Worm (Caenorhabditis elegans) whole organism, late embryonic: ENCODE data around the gene T26C11.8.

Source experiments
- C08G9.2 ChIP-seq: sonication (generic microtip); optimal IDR thresholded peaks from 2 replicates; lab custom pipeline; 2016; ENCODE audit warnings: mild to moderate bottlenecking, missing genetic modification characterization, moderate library complexity, missing compliant biosample characterization
- K09A11.1 ChIP-seq: sonication (generic microtip); optimal IDR thresholded peaks from 2 replicates; lab custom pipeline; 2017; ENCODE audit warnings: antibody characterized with exemption, mild to moderate bottlenecking, missing genetic modification characterization, missing compliant biosample characterization; ENCODE audit not compliant: insufficient read depth
- Y22D7AL.16 ChIP-seq: sonication (generic microtip); optimal IDR thresholded peaks from 2 replicates; lab custom pipeline; 2016; ENCODE audit warnings: missing genetic modification characterization, missing compliant biosample characterization
- ama-1 ChIP-seq: fragments of 150-350 bp; optimal IDR thresholded peaks from 2 replicates; lab custom pipeline; 2014
- ceh-14 ChIP-seq: sonication (generic microtip); optimal IDR thresholded peaks from 2 replicates; lab custom pipeline; 2016; ENCODE audit warnings: missing genotype, missing genetic modification characterization, missing compliant biosample characterization
- ceh-19 ChIP-seq: fragments of 200-800 bp; sonication (Bioruptor generic); optimal IDR thresholded peaks from 2 replicates; lab custom pipeline; 2018; ENCODE audit warnings: mild to moderate bottlenecking, missing genetic modification characterization, missing compliant biosample characterization
- ceh-2 ChIP-seq: sonication (generic microtip); optimal IDR thresholded peaks from 2 replicates; lab custom pipeline; 2016; ENCODE audit warnings: missing genotype, missing genetic modification characterization, missing compliant biosample characterization
- ceh-22 ChIP-seq: sonication (generic microtip); optimal IDR thresholded peaks from 2 replicates; lab custom pipeline; 2017; ENCODE audit warnings: missing biosample characterization, missing genetic modification characterization
- ceh-24 ChIP-seq: sonication (generic microtip); optimal IDR thresholded peaks from 2 replicates; lab custom pipeline; 2016; ENCODE audit warnings: mild to moderate bottlenecking, missing genetic modification characterization, missing compliant biosample characterization
- ceh-30 ChIP-seq: fragments of 150-350 bp; optimal IDR thresholded peaks from 2 replicates; lab custom pipeline; 2014; ENCODE audit warnings: missing biosample characterization, missing genetic modification characterization
- ceh-31 ChIP-seq: sonication (generic microtip); optimal IDR thresholded peaks from 2 replicates; lab custom pipeline; 2016; ENCODE audit warnings: missing genetic modification characterization, missing compliant biosample characterization
- ceh-45 ChIP-seq: fragments of 200-800 bp; sonication (Bioruptor generic); IDR thresholded peaks from 2 replicates; pipeline ENCODE4 v1.3.6; 2022; ENCODE audit warnings: missing genetic modification reagents, missing genetic modification characterization, missing compliant biosample characterization
- ceh-48 ChIP-seq: sonication (generic microtip); optimal IDR thresholded peaks from 2 replicates; lab custom pipeline; 2016; ENCODE audit warnings: missing genetic modification characterization, inconsistent platforms, missing compliant biosample characterization
- ceh-6 ChIP-seq: fragments of 200-800 bp; sonication (Bioruptor generic); optimal IDR thresholded peaks from 2 replicates; lab custom pipeline; 2018; ENCODE audit warnings: mild to moderate bottlenecking, missing genetic modification characterization, missing compliant biosample characterization
- ceh-9 ChIP-seq: sonication (generic microtip); optimal IDR thresholded peaks from 2 replicates; lab custom pipeline; 2016; ENCODE audit warnings: mild to moderate bottlenecking, missing genetic modification characterization, inconsistent platforms, missing compliant biosample characterization
- che-1 ChIP-seq: sonication (generic microtip); optimal IDR thresholded peaks from 2 replicates; lab custom pipeline; 2016; ENCODE audit warnings: mild to moderate bottlenecking, missing genetic modification characterization, missing compliant biosample characterization
- elt-2 ChIP-seq: sonication (generic microtip); optimal IDR thresholded peaks from 2 replicates; lab custom pipeline; 2016; ENCODE audit warnings: missing genetic modification reagents, missing genetic modification characterization, missing compliant biosample characterization
- elt-4 ChIP-seq: sonication (generic microtip); optimal IDR thresholded peaks from 2 replicates; lab custom pipeline; 2016; ENCODE audit warnings: missing genetic modification characterization, missing compliant biosample characterization
- ets-4 ChIP-seq: sonication (generic microtip); optimal IDR thresholded peaks from 2 replicates; lab custom pipeline; 2016; ENCODE audit warnings: missing genetic modification characterization, missing compliant biosample characterization
- eyg-1 ChIP-seq: sonication (generic microtip); optimal IDR thresholded peaks from 2 replicates; lab custom pipeline; 2016; ENCODE audit warnings: missing genotype, missing genetic modification characterization, missing compliant biosample characterization
- fkh-10 ChIP-seq: fragments of 150-350 bp; optimal IDR thresholded peaks from 2 replicates; lab custom pipeline; 2014; ENCODE audit warnings: missing biosample characterization, missing genetic modification reagents, missing genetic modification characterization
- fkh-6 ChIP-seq: sonication (generic microtip); optimal IDR thresholded peaks from 2 replicates; lab custom pipeline; 2016; ENCODE audit warnings: missing genetic modification characterization, missing compliant biosample characterization
- hlh-13 ChIP-seq: fragments of 200-800 bp; sonication (Bioruptor generic); optimal IDR thresholded peaks from 2 replicates; lab custom pipeline; 2018; ENCODE audit warnings: mild to moderate bottlenecking, missing genetic modification characterization, missing compliant biosample characterization
- hlh-6 ChIP-seq: sonication (generic microtip); optimal IDR thresholded peaks from 2 replicates; lab custom pipeline; 2016; ENCODE audit warnings: missing genotype, missing genetic modification characterization, missing compliant biosample characterization
- lim-6 ChIP-seq: sonication (generic microtip); optimal IDR thresholded peaks from 2 replicates; lab custom pipeline; 2016; ENCODE audit warnings: missing genetic modification characterization, missing compliant biosample characterization
- madf-2 ChIP-seq: sonication (generic microtip); optimal IDR thresholded peaks from 2 replicates; lab custom pipeline; 2017; ENCODE audit warnings: missing genetic modification characterization, missing compliant biosample characterization
- mec-3 ChIP-seq: sonication (generic microtip); optimal IDR thresholded peaks from 2 replicates; lab custom pipeline; 2016; ENCODE audit warnings: borderline replicate concordance, missing genetic modification characterization, missing compliant biosample characterization
- nfya-1 ChIP-seq: sonication (generic microtip); optimal IDR thresholded peaks from 2 replicates; lab custom pipeline; 2017; ENCODE audit warnings: missing genetic modification characterization, mild to moderate bottlenecking, missing compliant biosample characterization, antibody characterized with exemption, moderate library complexity
- nhr-11 ChIP-seq: fragments of 150-350 bp; optimal IDR thresholded peaks from 2 replicates; lab custom pipeline; 2014; ENCODE audit warnings: missing biosample characterization, missing genetic modification characterization
- npax-4 ChIP-seq: sonication (generic microtip); optimal IDR thresholded peaks from 2 replicates; lab custom pipeline; 2016; ENCODE audit warnings: missing genetic modification characterization, missing compliant biosample characterization
- odd-2 ChIP-seq: sonication (generic microtip); optimal IDR thresholded peaks from 2 replicates; lab custom pipeline; 2017; ENCODE audit warnings: antibody characterized with exemption, mild to moderate bottlenecking, missing genetic modification characterization, missing compliant biosample characterization
- pat-9 ChIP-seq: fragments of 200-800 bp; sonication (Bioruptor generic); optimal IDR thresholded peaks from 2 replicates; lab custom pipeline; 2018; ENCODE audit warnings: mild to moderate bottlenecking, missing genetic modification characterization, moderate library complexity, missing compliant biosample characterization
- pqm-1 ChIP-seq: sonication (generic microtip); optimal IDR thresholded peaks from 2 replicates; lab custom pipeline; 2016; ENCODE audit warnings: missing genetic modification characterization, missing compliant biosample characterization
- ref-2 ChIP-seq: sonication (generic microtip); optimal IDR thresholded peaks from 2 replicates; lab custom pipeline; 2016; ENCODE audit warnings: missing genetic modification characterization, missing compliant biosample characterization
- rnt-1 ChIP-seq: sonication (generic microtip); optimal IDR thresholded peaks from 2 replicates; lab custom pipeline; 2016; ENCODE audit warnings: missing genetic modification characterization, missing compliant biosample characterization
- sdc-2 ChIP-seq: sonication (generic microtip); optimal IDR thresholded peaks from 2 replicates; lab custom pipeline; 2016; ENCODE audit warnings: missing genotype, missing genetic modification characterization, missing compliant biosample characterization
- sox-2 ChIP-seq: fragments of 200-800 bp; sonication (Bioruptor generic); IDR thresholded peaks from 2 replicates; pipeline ENCODE4 v1.3.6; 2022; ENCODE audit warnings: missing genetic modification reagents, missing genetic modification characterization, missing compliant biosample characterization
- sox-4 ChIP-seq: sonication (generic microtip); optimal IDR thresholded peaks from 2 replicates; lab custom pipeline; 2017; ENCODE audit warnings: mild to moderate bottlenecking, missing genetic modification characterization, inconsistent platforms, missing compliant biosample characterization
- syd-9 ChIP-seq: sonication (generic microtip); optimal IDR thresholded peaks from 2 replicates; lab custom pipeline; 2016; ENCODE audit warnings: mild to moderate bottlenecking, missing genetic modification characterization, moderate library complexity, missing compliant biosample characterization
- tbx-2 ChIP-seq: sonication (generic microtip); optimal IDR thresholded peaks from 2 replicates; lab custom pipeline; 2016; ENCODE audit warnings: missing genetic modification characterization, missing compliant biosample characterization
- tbx-7 ChIP-seq: sonication (generic microtip); optimal IDR thresholded peaks from 2 replicates; lab custom pipeline; 2016; ENCODE audit warnings: missing genotype, missing genetic modification characterization, missing compliant biosample characterization
- unc-3 ChIP-seq, 2 experiments: fragments of 200-800 bp in 1 of 2; sonication (Bioruptor generic) in 1 of 2; sonication (generic microtip) in 1 of 2; conservative IDR thresholded peaks in 1 of 2; optimal IDR thresholded peaks in 1 of 2; 2 replicates each; pipeline versions ENCODE4 v1.3.6 to Lab custom; 2016 to 2022; ENCODE audit warnings: missing compliant biosample characterization in 2 of 2, missing genetic modification characterization in 2 of 2, missing genetic modification reagents in 1 of 2
- unc-55 ChIP-seq: sonication (generic microtip); optimal IDR thresholded peaks from 2 replicates; lab custom pipeline; 2017; ENCODE audit warnings: missing biosample characterization, missing genetic modification reagents, missing genetic modification characterization
- zip-5 ChIP-seq: sonication (generic microtip); optimal IDR thresholded peaks from 2 replicates; lab custom pipeline; 2016; ENCODE audit warnings: missing genetic modification characterization, missing compliant biosample characterization
- ztf-16 ChIP-seq: sonication (generic microtip); optimal IDR thresholded peaks from 2 replicates; lab custom pipeline; 2017; ENCODE audit warnings: missing genetic modification characterization, missing compliant biosample characterization

T26C11.8 gene

DNA sequence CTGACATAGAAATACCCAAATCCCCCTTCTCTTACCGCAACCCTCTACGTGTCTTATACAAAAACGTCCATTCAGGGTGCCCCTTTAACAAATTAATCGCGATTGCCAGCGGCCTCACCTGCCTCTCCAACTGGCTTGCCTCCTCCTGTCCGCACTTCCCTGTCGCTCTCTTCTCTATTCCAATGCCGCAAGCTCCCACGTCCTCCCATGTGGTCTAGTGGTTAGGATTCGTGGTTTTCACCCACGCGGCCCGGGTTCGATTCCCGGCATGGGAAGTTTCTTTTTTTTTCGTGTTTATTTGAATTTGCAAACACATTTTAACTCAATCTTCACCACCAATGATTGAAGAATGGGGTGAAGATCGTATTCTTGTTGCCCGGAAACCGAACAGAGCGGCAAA is 1.9 kb upstream of the T26C11.8 start (continued):
- TF ChIP-seq ceh-48 (peak; percentile 49), ceh-6 (GFP tag; lab: Kevin White, UChicago) (peak; percentile 74), tbx-2 (tag; lab: Kevin White, UChicago) (peak; percentile 84), C08G9.2 (tag; lab: Kevin White, UChicago) (peak; percentile 75), ceh-14 (tag; lab: Kevin White, UChicago) (peak; percentile 60), elt-2 (tag; lab: Kevin White, UChicago) (peak; percentile 85), che-1 (tag; lab: Kevin White, UChicago) (peak; percentile 75), ceh-24 (tag; lab: Kevin White, UChicago) (peak; percentile 6), ref-2 (tag; lab: Kevin White, UChicago) (peak; percentile 75), tbx-7 (tag; lab: Kevin White, UChicago) (peak; percentile 37), unc-3 (GFP tag; conservative IDR thresholded peaks at IDR 0.05; lab: Robert Waterston, UW) (peak; percentile 64; the same call in 1 of the 2 replicates), unc-3 (tag; optimal IDR thresholded peaks at IDR 0.05; lab: Kevin White, UChicago) (peak; percentile 60), npax-4 (tag; lab: Kevin White, UChicago) (peak; percentile 30), ceh-19 (GFP tag; lab: Kevin White, UChicago) (peak; percentile 67), ama-1 (lab: Kevin White, UChicago) (no peak), pat-9 (peak; percentile 72), ceh-45 (GFP tag; lab: Robert Waterston, UW) (peak; percentile 64; the same call in 1 of the 2 replicates), K09A11.1 (tag; lab: Kevin White, UChicago) (peak; percentile 45), ceh-9 (no peak), odd-2 (tag; lab: Kevin White, UChicago) (no peak), madf-2 (tag; lab: Kevin White, UChicago) (peak; percentile 74), syd-9 (tag; lab: Kevin White, UChicago) (peak; percentile 65), sox-4 (tag; lab: Kevin White, UChicago) (peak; percentile 76), zip-5 (tag; lab: Kevin White, UChicago) (peak; percentile 35)
- TF ChIP-seq, all 69 proteins: peak for 53

DNA sequence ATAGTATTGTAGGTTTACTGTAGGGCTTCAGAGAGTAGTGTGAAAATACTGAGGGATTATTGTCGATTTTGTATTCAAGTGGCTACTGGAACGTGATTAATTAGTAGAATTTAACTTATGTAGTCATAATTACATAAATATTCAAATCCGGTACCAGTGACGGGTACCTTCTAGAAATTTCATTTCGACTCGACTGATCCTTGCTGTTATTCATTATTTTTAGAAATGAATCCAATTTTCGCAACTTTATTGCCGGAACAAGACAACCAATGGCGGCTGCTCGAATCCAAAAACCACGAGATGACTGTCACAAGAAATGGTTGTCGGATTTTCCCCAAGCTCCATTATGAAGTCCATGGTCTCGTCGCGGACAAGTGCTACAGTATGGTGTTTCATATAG is 4.4 kb downstream of the T26C11.8 start, which contains the start of gene tbx-41:
Gene tbx-41 (plus strand): TSS at position 301 of the 400 bp plus-strand sequence.
- TF ChIP-seq che-1 (tag; lab: Kevin White, UChicago): no peak
- no peak for TF ChIP-seq pqm-1 (tag; lab: Kevin White, UChicago)
- no peak for TF ChIP-seq lim-6
- no peak for TF ChIP-seq eyg-1 (tag; lab: Kevin White, UChicago)
- TF ChIP-seq rnt-1: no peak
- TF ChIP-seq unc-55 (GFP tag; lab: Kevin White, UChicago): no peak
- no peak for TF ChIP-seq ceh-2 (tag; lab: Kevin White, UChicago)
- TF ChIP-seq fkh-10 (GFP tag; lab: Kevin White, UChicago): no peak
- no peak for TF ChIP-seq ceh-48
- no peak for TF ChIP-seq sox-2

DNA sequence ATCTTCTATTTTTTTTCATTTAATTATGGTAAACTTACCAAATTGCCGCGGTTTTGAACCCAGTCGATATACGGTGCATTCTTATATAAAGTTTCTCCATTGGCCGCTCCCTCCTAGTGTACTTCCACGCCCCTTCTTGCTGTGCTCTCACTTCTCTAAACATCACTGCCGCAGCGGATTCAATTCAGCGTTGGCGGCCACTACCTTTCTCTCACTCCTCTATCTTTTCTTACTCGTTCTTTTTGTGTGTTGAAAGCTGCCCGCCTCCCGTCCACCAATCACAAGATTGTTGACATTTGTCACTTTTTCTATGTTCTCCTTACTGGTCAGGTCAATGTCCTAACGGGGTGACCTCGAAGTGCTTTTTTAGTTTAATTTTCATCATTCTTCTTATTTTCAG is 10.5 kb downstream of the T26C11.8 start:
- no peak for TF ChIP-seq npax-4 (tag; lab: Kevin White, UChicago)
- TF ChIP-seq nfya-1 (tag; lab: Kevin White, UChicago): peak; percentile 88
- no peak for TF ChIP-seq ceh-31 (tag; lab: Kevin White, UChicago)
- peak; percentile 64 for TF ChIP-seq sdc-2

DNA sequence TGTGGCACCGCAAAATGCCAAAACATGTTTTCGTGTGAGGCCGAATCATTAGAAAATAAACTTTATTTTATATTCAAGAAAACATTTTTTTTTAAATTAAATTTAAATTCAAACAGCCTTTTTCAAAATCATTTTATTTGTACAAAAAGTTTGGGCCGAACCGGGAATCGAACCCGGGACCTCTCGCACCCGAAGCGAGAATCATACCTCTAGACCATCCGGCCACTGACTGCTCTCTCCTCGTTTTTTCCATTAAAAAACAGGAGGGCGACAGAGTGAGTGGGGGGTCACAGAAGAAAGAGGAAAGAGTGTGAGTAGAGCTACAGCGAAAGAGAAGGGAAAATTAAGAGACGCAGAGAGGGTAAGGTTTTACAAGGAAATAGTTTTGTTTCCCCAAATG is 20.1 kb downstream of the T26C11.8 start:
- TF ChIP-seq ceh-45 (GFP tag; lab: Robert Waterston, UW) (peak; percentile 41; the same call in 1 of the 2 replicates), hlh-13 (GFP tag; lab: Kevin White, UChicago) (peak; percentile 53), hlh-6 (peak; percentile 66), ceh-9 (peak; percentile 46), ets-4 (no peak), ceh-30 (tag; lab: Kevin White, UChicago) (peak; percentile 3), ceh-22 (tag; lab: Kevin White, UChicago) (no peak), ceh-24 (tag; lab: Kevin White, UChicago) (peak; percentile 7), unc-55 (GFP tag; lab: Kevin White, UChicago) (no peak), ref-2 (tag; lab: Kevin White, UChicago) (peak; percentile 76), tbx-7 (tag; lab: Kevin White, UChicago) (peak; percentile 4), Y22D7AL.16 (tag; lab: Kevin White, UChicago) (peak; percentile 24), fkh-6 (tag; lab: Kevin White, UChicago) (peak; percentile 65), nhr-11 (tag; lab: Kevin White, UChicago) (no peak), zip-5 (tag; lab: Kevin White, UChicago) (peak; percentile 29), elt-4 (tag; lab: Kevin White, UChicago) (no peak), nfya-1 (tag; lab: Kevin White, UChicago) (peak; percentile 58), mec-3 (tag; lab: Kevin White, UChicago) (no peak), ztf-16 (tag; lab: Kevin White, UChicago) (peak; percentile 66), ama-1 (lab: Kevin White, UChicago) (no peak), che-1 (tag; lab: Kevin White, UChicago) (peak; percentile 77), npax-4 (tag; lab: Kevin White, UChicago) (peak; percentile 56), madf-2 (tag; lab: Kevin White, UChicago) (peak; percentile 4)
